Fruit fly (Drosophila melanogaster) whole organism, pupa: Measurements from ENCODE around the gene Ube4B.
A peak's percentile ranks its signal among the peaks of the same experiment; 100 is the strongest.

ENCODE experiments used
- CG10348 ChIP-seq: fragments of 200-800 bp; sonication (Bioruptor generic); IDR thresholded peaks from 2 replicates; pipeline ENCODE4 v1.3.6; 2022; ENCODE audit warnings: missing biosample characterization, missing genetic modification characterization
- CG13204 ChIP-seq: fragments of 200-800 bp; sonication (Bioruptor generic); optimal IDR thresholded peaks from 2 replicates; lab custom pipeline; 2018; ENCODE audit warnings: missing biosample characterization, mild to moderate bottlenecking, missing genetic modification characterization, moderate library complexity
- CG14655 ChIP-seq: fragments of 200-800 bp; sonication (Bioruptor generic); optimal IDR thresholded peaks from 3 replicates; lab custom pipeline; 2017; ENCODE audit warnings: mild to moderate bottlenecking, missing biosample characterization, missing genetic modification reagents, missing genetic modification characterization
- CG15710 ChIP-seq: fragments of 200-800 bp; sonication (Bioruptor generic); optimal IDR thresholded peaks from 2 replicates; lab custom pipeline; 2018; ENCODE audit warnings: missing biosample characterization, mild to moderate bottlenecking, missing genetic modification characterization, moderate library complexity
- CG17806 ChIP-seq: fragments of 200-800 bp; sonication (Bioruptor generic); optimal IDR thresholded peaks from 2 replicates; lab custom pipeline; 2018; ENCODE audit warnings: missing biosample characterization, mild to moderate bottlenecking, missing genetic modification characterization, moderate library complexity
- CG4496 ChIP-seq: fragments of 200-800 bp; sonication (Bioruptor generic); IDR thresholded peaks from 3 replicates; pipeline ENCODE4 v1.3.6; 2022; ENCODE audit warnings: missing biosample characterization, missing genetic modification characterization
- CG9948 ChIP-seq: fragments of 200-800 bp; sonication (Bioruptor generic); optimal IDR thresholded peaks from 2 replicates; lab custom pipeline; 2018; ENCODE audit warnings: missing biosample characterization, mild to moderate bottlenecking, missing genetic modification characterization, moderate library complexity
- EcR ChIP-seq: fragments of 200-800 bp; sonication (Bioruptor generic); optimal IDR thresholded peaks from 3 replicates; lab custom pipeline; 2019; ENCODE audit warnings: missing biosample characterization, missing genetic modification characterization, mild to moderate bottlenecking, moderate library complexity, missing genetic modification reagents
- Ets98B ChIP-seq: fragments of 200-800 bp; sonication (Bioruptor generic); IDR thresholded peaks from 2 replicates; pipeline ENCODE4 v1.3.6; 2022; ENCODE audit warnings: missing biosample characterization, missing genetic modification characterization
- Pif1B ChIP-seq: fragments of 200-800 bp; sonication (Bioruptor generic); optimal IDR thresholded peaks from 3 replicates; lab custom pipeline; 2016; ENCODE audit warnings: missing biosample characterization, missing genetic modification characterization
- Snoo ChIP-seq: fragments of 200-800 bp; sonication (Bioruptor generic); optimal IDR thresholded peaks from 3 replicates; lab custom pipeline; 2017; ENCODE audit warnings: missing biosample characterization, mild to moderate bottlenecking, missing genetic modification characterization, inconsistent platforms
- gl ChIP-seq: fragments of 200-800 bp; sonication (Bioruptor generic); optimal IDR thresholded peaks from 2 replicates; lab custom pipeline; 2018; ENCODE audit warnings: missing biosample characterization, mild to moderate bottlenecking, missing genetic modification characterization

DNA sequence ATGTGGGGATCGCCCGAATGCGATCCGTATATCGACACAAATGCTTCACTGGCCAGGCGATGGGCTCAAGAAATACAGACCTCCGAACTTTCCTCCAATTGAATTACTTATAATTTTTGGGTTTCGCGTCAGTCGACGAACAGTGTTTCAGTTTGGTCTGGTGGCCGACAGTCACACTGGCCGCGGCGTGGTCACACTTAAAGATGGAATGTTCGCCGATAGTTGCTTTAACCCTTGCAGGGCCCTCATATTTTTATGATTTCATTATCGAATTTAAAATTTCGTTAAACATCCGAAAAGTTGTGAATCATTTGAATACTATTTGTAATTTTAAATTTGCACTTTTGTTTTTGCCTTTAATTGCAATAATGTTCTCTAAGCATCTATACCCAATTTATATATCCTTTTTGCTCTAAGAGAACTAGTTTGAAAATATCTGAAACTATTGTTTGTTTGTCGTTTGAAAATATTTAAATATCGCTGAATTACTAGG lies at the start of gene Ube4B:
- no peak for TF ChIP-seq CG10348 (GFP tag; lab: Robert Waterston, UW)
- TF ChIP-seq CG9948 (tag; lab: Kevin White, UChicago): no peak
- TF ChIP-seq CG17806: peak; percentile 42
- peak; percentile 66 for TF ChIP-seq CG4496 (GFP tag; lab: Robert Waterston, UW)
- TF ChIP-seq CG13204 (GFP tag; lab: Kevin White, UChicago): no peak
- no peak for TF ChIP-seq Snoo (tag; lab: Kevin White, UChicago)
- no peak for TF ChIP-seq gl (tag; lab: Kevin White, UChicago)
- TF ChIP-seq Ets98B (GFP tag; lab: Robert Waterston, UW): peak; percentile 43
- no peak for TF ChIP-seq Pif1B (GFP tag; lab: Kevin White, UChicago)
- TF ChIP-seq CG14655 (GFP tag; lab: Kevin White, UChicago): no peak
- TF ChIP-seq CG15710 (tag; lab: Kevin White, UChicago): peak; percentile 42
- no peak for TF ChIP-seq EcR
